Worm (Caenorhabditis elegans): ENCODE measurements around the gene pxf-1.

DNA sequence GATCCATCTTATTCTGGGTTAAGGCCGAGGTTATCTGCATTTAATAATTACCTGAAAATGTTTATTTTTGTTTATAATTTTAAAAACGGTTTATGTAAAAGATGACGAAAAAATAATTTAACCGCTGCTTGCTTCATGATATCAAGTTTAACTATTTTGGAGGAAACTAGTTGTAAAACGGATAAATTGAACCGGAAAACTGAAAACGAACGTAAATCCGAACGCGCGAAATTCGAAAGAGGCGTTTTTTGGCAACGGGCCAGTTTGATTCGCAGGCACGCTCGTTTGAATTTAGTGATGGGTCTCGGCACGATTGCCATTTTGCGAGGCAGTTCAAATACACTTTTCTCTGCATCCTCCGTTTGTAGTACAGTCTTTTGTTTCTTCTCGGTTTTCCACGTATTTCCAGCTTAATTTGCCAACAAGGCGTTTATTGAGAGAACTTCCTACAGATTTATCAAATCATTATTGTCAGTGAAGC lies 45.2 kb downstream of the pxf-1 start, which contains the start of the genes gtbp-1 and K08F4.3:
- TF ChIP-seq bed-1 (GFP tag; IDR thresholded peaks at IDR 0.05) (no peak), zfh-2 (GFP tag; conservative IDR thresholded peaks at IDR 0.05) (no peak), Y56A3A.18 (GFP tag; IDR thresholded peaks at IDR 0.05) (no peak), nfya-1 (tag; optimal IDR thresholded peaks at IDR 0.05; ENCODE audit: borderline replicate concordance, insufficient read depth) (no peak), ama-1 (optimal IDR thresholded peaks at IDR 0.05) (no peak), ama-1 (GFP tag; optimal IDR thresholded peaks at IDR 0.05) (no peak), egrh-3 (GFP tag; IDR thresholded peaks at IDR 0.05) (no peak), snpc-4 (GFP tag; optimal IDR thresholded peaks at IDR 0.05) (peak; percentile 21), snpc-4 (tag; optimal IDR thresholded peaks at IDR 0.05) (peak in 3 of 4 experiments; percentile 41 to 73 (median 51)), hrde-1 (tag; optimal IDR thresholded peaks at IDR 0.05; ENCODE audit: borderline replicate concordance) (no peak), hmg-20 (GFP tag; IDR thresholded peaks at IDR 0.05) (no peak), ets-4 (GFP tag; optimal IDR thresholded peaks at IDR 0.05) (no peak)

Data from whole organism, young adult.